Worm (Caenorhabditis elegans): ENCODE measurements around the gene F59A7.5.

Gene F59A7.5

DNA sequence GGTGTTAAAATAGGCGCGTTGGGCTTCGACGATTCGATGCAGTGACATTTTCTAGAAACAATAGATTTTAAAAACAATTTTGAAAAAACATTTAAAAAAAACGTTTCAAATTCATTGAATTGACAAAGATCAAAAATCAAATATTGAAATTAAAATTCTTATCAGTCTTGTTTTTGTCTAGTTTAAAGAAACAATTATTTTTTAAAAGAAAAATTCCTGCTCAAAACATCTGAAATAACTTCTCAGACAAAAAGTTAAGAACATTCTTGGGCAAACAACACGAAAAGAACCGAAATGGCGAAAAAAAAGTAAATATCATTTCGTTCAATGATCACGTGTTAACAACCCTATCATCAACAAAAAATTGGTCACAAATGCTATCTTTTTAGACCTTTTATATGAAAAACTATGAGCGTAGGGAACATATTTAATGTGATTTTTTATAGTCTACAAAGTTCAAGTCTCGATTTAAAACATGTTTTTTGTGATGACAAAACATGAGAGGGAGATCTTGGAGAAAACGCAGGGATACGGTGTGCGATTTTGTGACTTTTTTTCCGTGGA is 22.9 kb upstream of the F59A7.5 start, which contains the start of gene alh-5 (continued):
- no peak for TF ChIP-seq fkh-4 (tag; optimal IDR thresholded peaks at IDR 0.05; ENCODE audit: borderline replicate concordance)
- no peak for TF ChIP-seq lin-39 (tag; optimal IDR thresholded peaks at IDR 0.05)
- peak; percentile 3 for TF ChIP-seq jun-1 (tag; optimal IDR thresholded peaks at IDR 0.05)
- TF ChIP-seq mab-9 (GFP tag; IDR thresholded peaks at IDR 0.05), result no peak
- no peak for TF ChIP-seq F16B12.6 (tag; optimal IDR thresholded peaks at IDR 0.05)
- TF ChIP-seq aly-2 (tag; optimal IDR thresholded peaks at IDR 0.05), result no peak
- no peak for TF ChIP-seq unc-130 (tag; optimal IDR thresholded peaks at IDR 0.05)
- peak; percentile 40 for TF ChIP-seq nhr-90 (tag; optimal IDR thresholded peaks at IDR 0.05; ENCODE audit: poor library complexity)
- no peak for TF ChIP-seq tlp-1 (tag; optimal IDR thresholded peaks at IDR 0.05)
- TF ChIP-seq nhr-19 (GFP tag; conservative IDR thresholded peaks at IDR 0.05), result no peak
- TF ChIP-seq ceh-90 (tag; optimal IDR thresholded peaks at IDR 0.05), result no peak
- no peak for TF ChIP-seq efl-3 (GFP tag; optimal IDR thresholded peaks at IDR 0.05)
- no peak for TF ChIP-seq ceh-82 (tag; optimal IDR thresholded peaks at IDR 0.05)
- no peak for TF ChIP-seq C04F5.9 (tag; optimal IDR thresholded peaks at IDR 0.05)
- TF ChIP-seq zip-4 (GFP tag; optimal IDR thresholded peaks at IDR 0.05), result no peak
- no peak for TF ChIP-seq unc-30 (tag; optimal IDR thresholded peaks at IDR 0.05)
- no peak for TF ChIP-seq dsc-1 (tag; optimal IDR thresholded peaks at IDR 0.05)
- TF ChIP-seq nhr-85 (tag), result no peak
- no peak for TF ChIP-seq sptf-1 (tag; optimal IDR thresholded peaks at IDR 0.05)
- TF ChIP-seq hlh-4 (tag; optimal IDR thresholded peaks at IDR 0.05), result no peak
- TF ChIP-seq unc-98 (GFP tag; IDR thresholded peaks at IDR 0.05), result no peak
- peak in 1 of 2 experiments; percentile 22 for TF ChIP-seq lin-35 (GFP tag; optimal IDR thresholded peaks at IDR 0.05)
- no peak for TF ChIP-seq snu-23 (GFP tag; optimal IDR thresholded peaks at IDR 0.05)
- TF ChIP-seq ztf-11 (tag; optimal IDR thresholded peaks at IDR 0.05), result no peak
- TF ChIP-seq ceh-8 (GFP tag; optimal IDR thresholded peaks at IDR 0.05), result no peak
- no peak for TF ChIP-seq sox-4 (tag; optimal IDR thresholded peaks at IDR 0.05)

DNA sequence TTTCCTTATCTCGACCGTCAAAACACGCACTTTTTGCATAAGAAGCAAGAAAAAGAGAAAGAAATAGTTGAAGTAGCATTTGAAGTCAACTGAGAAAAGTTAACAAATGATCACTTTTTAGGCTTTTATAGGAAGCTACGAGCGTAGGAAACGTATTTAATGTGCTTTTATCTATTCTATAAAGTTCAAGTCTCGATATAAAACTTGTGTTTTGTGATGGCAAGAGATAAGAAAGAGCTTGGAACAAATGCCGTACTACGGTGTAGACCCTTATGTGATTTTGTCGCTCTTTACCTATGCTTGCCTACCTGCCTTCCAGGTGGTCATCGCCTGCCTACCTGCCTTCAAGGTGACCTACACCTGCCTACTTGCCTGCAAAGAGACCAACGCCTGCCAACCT is 18.2 kb upstream of the F59A7.5 start, which contains the start of gene clec-206:
Gene clec-206, minus strand, starts transcription at position 101 of the 400 bp plus-strand sequence.
- no peak for TF ChIP-seq hlh-17 (GFP tag; optimal IDR thresholded peaks at IDR 0.05; ENCODE audit: borderline replicate concordance)
- no peak for TF ChIP-seq nhr-76 (tag; optimal IDR thresholded peaks at IDR 0.05)
- no peak for TF ChIP-seq ceh-63 (GFP tag; optimal IDR thresholded peaks at IDR 0.05)
- no peak for TF ChIP-seq efl-3 (GFP tag; optimal IDR thresholded peaks at IDR 0.05)
- TF ChIP-seq C16A3.4 (tag; optimal IDR thresholded peaks at IDR 0.05), result no peak
- TF ChIP-seq tbx-2 (tag; optimal IDR thresholded peaks at IDR 0.05), result no peak
- TF ChIP-seq skn-1 (tag; optimal IDR thresholded peaks at IDR 0.05), result no peak

DNA sequence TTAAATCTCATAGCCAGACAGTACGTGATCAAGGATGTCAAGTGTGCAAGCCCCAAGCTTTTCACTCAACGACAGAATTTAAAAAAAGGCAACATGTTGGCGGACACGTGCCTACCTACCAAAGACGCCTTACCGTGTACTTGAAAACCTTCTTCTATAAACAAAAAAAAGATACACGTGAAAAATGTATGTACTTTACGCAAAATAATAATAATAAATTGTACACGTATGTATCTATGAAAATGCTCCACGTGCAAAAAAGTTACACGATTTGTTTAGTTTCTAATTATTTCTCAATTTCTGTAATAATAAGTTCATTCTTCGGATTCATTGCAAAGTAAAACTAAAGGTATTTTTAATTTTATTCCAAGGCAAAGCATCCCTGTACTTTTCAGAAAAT is 17.8 kb upstream of the F59A7.5 start, which contains the start of gene cysl-4:
Gene cysl-4, plus strand, starts transcription at position 301 of the 400 bp plus-strand sequence.
- TF ChIP-seq xbp-1 (tag; optimal IDR thresholded peaks at IDR 0.05) (no peak), lin-13 (GFP tag; optimal IDR thresholded peaks at IDR 0.05) (no peak), sox-4 (tag; optimal IDR thresholded peaks at IDR 0.05) (no peak), nhr-85 (tag) (no peak), vab-15 (tag; optimal IDR thresholded peaks at IDR 0.05) (no peak), nhr-237 (tag; optimal IDR thresholded peaks at IDR 0.05) (no peak), C16A3.4 (tag; optimal IDR thresholded peaks at IDR 0.05) (no peak), pag-3 (tag; optimal IDR thresholded peaks at IDR 0.05; ENCODE audit: borderline replicate concordance, insufficient read depth) (no peak), mdl-1 (tag; optimal IDR thresholded peaks at IDR 0.05) (no peak), hlh-4 (tag; optimal IDR thresholded peaks at IDR 0.05) (no peak), grh-1 (GFP tag; IDR thresholded peaks at IDR 0.05) (no peak), hlh-17 (GFP tag; optimal IDR thresholded peaks at IDR 0.05; ENCODE audit: borderline replicate concordance) (no peak), fkh-4 (tag; optimal IDR thresholded peaks at IDR 0.05; ENCODE audit: borderline replicate concordance) (no peak), lin-35 (GFP tag; optimal IDR thresholded peaks at IDR 0.05) (no peak), efl-1 (optimal IDR thresholded peaks at IDR 0.05) (no peak), efl-1 (GFP tag; optimal IDR thresholded peaks at IDR 0.05 in 1 of 2) (no peak)
